Fruit fly (Drosophila melanogaster) whole organism: Measurements from ENCODE around the gene Sirt2.

ENCODE experiments used
- CG8478 ChIP-seq: fragments of >200 bp; optimal IDR thresholded peaks from 2 replicates; lab custom pipeline; 2018; ENCODE audit warnings: inconsistent platforms
- Dll ChIP-seq: fragments of >200 bp; optimal IDR thresholded peaks from 2 replicates; lab custom pipeline; 2017
- EcR ChIP-seq, 2 experiments: fragments of >200 bp; optimal IDR thresholded peaks; 2 replicates each; lab custom pipeline; 2017; ENCODE audit warnings: missing biosample characterization in 2 of 2, missing genetic modification characterization in 2 of 2, missing genetic modification reagents in 2 of 2
- pan ChIP-seq: fragments of >200 bp; optimal IDR thresholded peaks from 2 replicates; lab custom pipeline; 2017
- usp ChIP-seq: fragments of >200 bp; optimal IDR thresholded peaks from 2 replicates; lab custom pipeline; 2017; ENCODE audit warnings: missing biosample characterization, missing genetic modification characterization, mixed read lengths

DNA sequence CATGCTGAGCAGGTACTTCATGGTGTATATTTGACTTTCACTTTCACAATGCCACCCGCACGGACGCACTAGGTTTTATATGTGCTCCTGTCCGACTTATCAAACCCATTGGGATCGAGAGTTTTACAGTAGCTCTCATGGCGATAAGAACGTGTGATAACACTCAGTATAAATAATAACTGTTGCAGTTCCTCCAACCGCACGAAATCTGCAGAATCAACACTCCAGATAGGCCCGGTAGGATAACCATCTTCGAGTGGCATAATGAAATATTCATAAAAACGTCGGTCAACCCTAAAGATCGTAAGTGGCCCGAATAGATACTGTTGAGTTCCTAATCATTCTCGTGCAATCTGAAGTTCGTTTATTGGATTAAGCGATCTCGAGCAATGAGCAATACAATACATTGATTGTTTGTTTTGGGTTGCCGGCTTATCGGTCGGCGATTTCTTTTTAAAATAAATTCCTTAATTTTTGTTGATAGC lies 20.7 kb upstream of the Sirt2 start, which contains the start of gene CG4362:
- TF ChIP-seq Dll (lab: Kevin White, UChicago) (no peak), usp (no peak), pan (lab: Kevin White, UChicago) (no peak), EcR (GFP tag; optimal IDR thresholded peaks at IDR 0.05; lab: Kevin White, UChicago) (no peak), CG8478 (lab: Kevin White, UChicago) (no peak)
